Fruit fly (Drosophila melanogaster): ENCODE measurements around the gene CG32554.

DNA sequence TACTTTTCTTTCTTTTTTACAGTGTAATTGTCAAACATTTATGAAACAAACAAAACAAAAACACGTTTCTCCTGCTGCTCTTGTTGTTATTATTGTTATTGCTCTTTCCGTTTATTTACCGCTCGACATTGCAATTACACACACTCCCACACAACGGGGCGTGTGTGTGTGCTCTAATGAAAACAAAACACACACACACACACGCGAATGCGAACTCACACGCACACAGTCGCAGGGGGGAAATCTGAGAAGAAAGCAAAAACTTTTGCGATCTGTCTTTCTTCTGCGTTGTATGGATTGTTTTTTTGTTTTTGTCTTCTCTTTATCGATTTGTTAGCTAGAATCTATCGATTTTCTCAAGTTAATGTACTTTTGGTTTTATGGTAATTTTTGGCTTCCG, 25.5 kb upstream of the CG32554 start:
- TF ChIP-seq kay (GFP tag; ENCODE audit: borderline replicate concordance) = peak; percentile 83
- no peak for TF ChIP-seq CG1620 (GFP tag; optimal IDR thresholded peaks at IDR 0.05)
- TF ChIP-seq ovo (GFP tag; optimal IDR thresholded peaks at IDR 0.05) = no peak
- no peak for TF ChIP-seq Crg-1 (GFP tag; optimal IDR thresholded peaks at IDR 0.05)
- no peak for TF ChIP-seq CG14711 (tag; optimal IDR thresholded peaks at IDR 0.05)
- no peak for TF ChIP-seq CG12768 (GFP tag; optimal IDR thresholded peaks at IDR 0.05)
- TF ChIP-seq CG5204 (GFP tag; optimal IDR thresholded peaks at IDR 0.05) = no peak
- TF ChIP-seq pad (GFP tag; optimal IDR thresholded peaks at IDR 0.05) = no peak
- no peak for TF ChIP-seq Clk (GFP tag; optimal IDR thresholded peaks at IDR 0.05)
